Worm (Caenorhabditis elegans): ENCODE results near the gene rog-1.

- TF ChIP-seq snpc-4 (tag; optimal IDR thresholded peaks at IDR 0.05), result no peak
- TF ChIP-seq nhr-21 (tag; optimal IDR thresholded peaks at IDR 0.05), result no peak
- TF ChIP-seq aly-2 (tag; optimal IDR thresholded peaks at IDR 0.05), result no peak
- no peak for TF ChIP-seq ZK546.5 (tag; optimal IDR thresholded peaks at IDR 0.05)
- TF ChIP-seq ama-1 (optimal IDR thresholded peaks at IDR 0.05), result no peak
- no peak for TF ChIP-seq nhr-237 (tag; optimal IDR thresholded peaks at IDR 0.05)
- no peak for TF ChIP-seq fos-1 (tag; optimal IDR thresholded peaks at IDR 0.05)
- no peak for TF ChIP-seq lin-11 (tag; optimal IDR thresholded peaks at IDR 0.05)
- no peak for TF ChIP-seq ceh-82 (tag; optimal IDR thresholded peaks at IDR 0.05)
Observed at ce11 chrII:1338196-1338595, 36.6 kb downstream of the rog-1 start.
